Worm (Caenorhabditis elegans) whole organism, L4/young adult: ENCODE measurements around the gene Y45G12B.2.

Source experiments
- W03F9.2 ChIP-seq: fragments of 150-350 bp; optimal IDR thresholded peaks from 2 replicates; lab custom pipeline; 2014; ENCODE audit warnings: missing biosample characterization, missing genetic modification characterization
- him-1 ChIP-seq: sonication (generic microtip); optimal IDR thresholded peaks from 2 replicates; lab custom pipeline; 2016; ENCODE audit warnings: missing genotype, missing genetic modification reagents, missing genetic modification characterization, missing compliant biosample characterization

- TF ChIP-seq him-1 (no peak), W03F9.2 (no peak)
Observed at ce11 chrV:2695935-2696334, 1.4 kb downstream of the Y45G12B.2 start, which contains the start of gene Y45G12B.3.
